Worm (Caenorhabditis elegans) whole organism, late embryonic: ENCODE data around the gene fbxb-75.
A peak's percentile ranks its signal among the peaks of the same experiment; 100 is the strongest.

Experiments
- C38D4.7 ChIP-seq: fragments of 200-800 bp; sonication (Bioruptor generic); optimal IDR thresholded peaks from 2 replicates; lab custom pipeline; 2018; ENCODE audit warnings: mild to moderate bottlenecking, missing genetic modification characterization, moderate library complexity, missing compliant biosample characterization
- K09A11.1 ChIP-seq: sonication (generic microtip); optimal IDR thresholded peaks from 2 replicates; lab custom pipeline; 2017; ENCODE audit warnings: antibody characterized with exemption, mild to moderate bottlenecking, missing genetic modification characterization, missing compliant biosample characterization; ENCODE audit not compliant: insufficient read depth
- ama-1 ChIP-seq: fragments of 150-350 bp; optimal IDR thresholded peaks from 2 replicates; lab custom pipeline; 2014
- ceh-14 ChIP-seq: sonication (generic microtip); optimal IDR thresholded peaks from 2 replicates; lab custom pipeline; 2016; ENCODE audit warnings: missing genotype, missing genetic modification characterization, missing compliant biosample characterization
- ceh-18 ChIP-seq: sonication (generic microtip); optimal IDR thresholded peaks from 2 replicates; lab custom pipeline; 2016; ENCODE audit warnings: missing genetic modification characterization, missing compliant biosample characterization
- ceh-19 ChIP-seq: fragments of 200-800 bp; sonication (Bioruptor generic); optimal IDR thresholded peaks from 2 replicates; lab custom pipeline; 2018; ENCODE audit warnings: mild to moderate bottlenecking, missing genetic modification characterization, missing compliant biosample characterization
- ceh-2 ChIP-seq: sonication (generic microtip); optimal IDR thresholded peaks from 2 replicates; lab custom pipeline; 2016; ENCODE audit warnings: missing genotype, missing genetic modification characterization, missing compliant biosample characterization
- ceh-22 ChIP-seq: sonication (generic microtip); optimal IDR thresholded peaks from 2 replicates; lab custom pipeline; 2017; ENCODE audit warnings: missing biosample characterization, missing genetic modification characterization
- ceh-24 ChIP-seq: sonication (generic microtip); optimal IDR thresholded peaks from 2 replicates; lab custom pipeline; 2016; ENCODE audit warnings: mild to moderate bottlenecking, missing genetic modification characterization, missing compliant biosample characterization
- ceh-31 ChIP-seq: sonication (generic microtip); optimal IDR thresholded peaks from 2 replicates; lab custom pipeline; 2016; ENCODE audit warnings: missing genetic modification characterization, missing compliant biosample characterization
- ceh-34 ChIP-seq: sonication (generic microtip); optimal IDR thresholded peaks from 2 replicates; lab custom pipeline; 2016; ENCODE audit warnings: mild to moderate bottlenecking, missing genetic modification characterization, missing compliant biosample characterization
- ceh-48 ChIP-seq: sonication (generic microtip); optimal IDR thresholded peaks from 2 replicates; lab custom pipeline; 2016; ENCODE audit warnings: missing genetic modification characterization, inconsistent platforms, missing compliant biosample characterization
- ceh-9 ChIP-seq: sonication (generic microtip); optimal IDR thresholded peaks from 2 replicates; lab custom pipeline; 2016; ENCODE audit warnings: mild to moderate bottlenecking, missing genetic modification characterization, inconsistent platforms, missing compliant biosample characterization
- dve-1 ChIP-seq: sonication (generic microtip); optimal IDR thresholded peaks from 2 replicates; lab custom pipeline; 2017; ENCODE audit warnings: antibody characterized with exemption, mild to moderate bottlenecking, missing genetic modification characterization, missing compliant biosample characterization
- elt-2 ChIP-seq: sonication (generic microtip); optimal IDR thresholded peaks from 2 replicates; lab custom pipeline; 2016; ENCODE audit warnings: missing genetic modification reagents, missing genetic modification characterization, missing compliant biosample characterization
- elt-4 ChIP-seq: sonication (generic microtip); optimal IDR thresholded peaks from 2 replicates; lab custom pipeline; 2016; ENCODE audit warnings: missing genetic modification characterization, missing compliant biosample characterization
- fkh-6 ChIP-seq: sonication (generic microtip); optimal IDR thresholded peaks from 2 replicates; lab custom pipeline; 2016; ENCODE audit warnings: missing genetic modification characterization, missing compliant biosample characterization
- hlh-13 ChIP-seq: fragments of 200-800 bp; sonication (Bioruptor generic); optimal IDR thresholded peaks from 2 replicates; lab custom pipeline; 2018; ENCODE audit warnings: mild to moderate bottlenecking, missing genetic modification characterization, missing compliant biosample characterization
- hlh-30 ChIP-seq: sonication (generic microtip); optimal IDR thresholded peaks from 2 replicates; lab custom pipeline; 2017; ENCODE audit warnings: antibody characterized with exemption, missing genetic modification characterization, missing compliant biosample characterization; ENCODE audit not compliant: insufficient read depth
- lim-6 ChIP-seq: sonication (generic microtip); optimal IDR thresholded peaks from 2 replicates; lab custom pipeline; 2016; ENCODE audit warnings: missing genetic modification characterization, missing compliant biosample characterization
- mec-3 ChIP-seq: sonication (generic microtip); optimal IDR thresholded peaks from 2 replicates; lab custom pipeline; 2016; ENCODE audit warnings: borderline replicate concordance, missing genetic modification characterization, missing compliant biosample characterization
- nfya-1 ChIP-seq: sonication (generic microtip); optimal IDR thresholded peaks from 2 replicates; lab custom pipeline; 2017; ENCODE audit warnings: missing genetic modification characterization, mild to moderate bottlenecking, missing compliant biosample characterization, antibody characterized with exemption, moderate library complexity
- pag-3 ChIP-seq: sonication (generic microtip); optimal IDR thresholded peaks from 2 replicates; lab custom pipeline; 2016; ENCODE audit warnings: missing compliant biosample characterization, missing genetic modification characterization, borderline replicate concordance
- pqm-1 ChIP-seq: sonication (generic microtip); optimal IDR thresholded peaks from 2 replicates; lab custom pipeline; 2016; ENCODE audit warnings: missing genetic modification characterization, missing compliant biosample characterization
- pros-1 ChIP-seq: fragments of 150-350 bp; optimal IDR thresholded peaks from 2 replicates; lab custom pipeline; 2014; ENCODE audit warnings: missing biosample characterization, missing genetic modification reagents, missing genetic modification characterization
- ref-2 ChIP-seq: sonication (generic microtip); optimal IDR thresholded peaks from 2 replicates; lab custom pipeline; 2016; ENCODE audit warnings: missing genetic modification characterization, missing compliant biosample characterization
- rnt-1 ChIP-seq: sonication (generic microtip); optimal IDR thresholded peaks from 2 replicates; lab custom pipeline; 2016; ENCODE audit warnings: missing genetic modification characterization, missing compliant biosample characterization
- tbx-2 ChIP-seq: sonication (generic microtip); optimal IDR thresholded peaks from 2 replicates; lab custom pipeline; 2016; ENCODE audit warnings: missing genetic modification characterization, missing compliant biosample characterization
- unc-42 ChIP-seq: sonication (generic microtip); optimal IDR thresholded peaks from 2 replicates; lab custom pipeline; 2016; ENCODE audit warnings: missing genotype, missing genetic modification characterization, missing compliant biosample characterization
- zip-5 ChIP-seq: sonication (generic microtip); optimal IDR thresholded peaks from 2 replicates; lab custom pipeline; 2016; ENCODE audit warnings: missing genetic modification characterization, missing compliant biosample characterization
- ztf-16 ChIP-seq: sonication (generic microtip); optimal IDR thresholded peaks from 2 replicates; lab custom pipeline; 2017; ENCODE audit warnings: missing genetic modification characterization, missing compliant biosample characterization

Gene fbxb-75

DNA sequence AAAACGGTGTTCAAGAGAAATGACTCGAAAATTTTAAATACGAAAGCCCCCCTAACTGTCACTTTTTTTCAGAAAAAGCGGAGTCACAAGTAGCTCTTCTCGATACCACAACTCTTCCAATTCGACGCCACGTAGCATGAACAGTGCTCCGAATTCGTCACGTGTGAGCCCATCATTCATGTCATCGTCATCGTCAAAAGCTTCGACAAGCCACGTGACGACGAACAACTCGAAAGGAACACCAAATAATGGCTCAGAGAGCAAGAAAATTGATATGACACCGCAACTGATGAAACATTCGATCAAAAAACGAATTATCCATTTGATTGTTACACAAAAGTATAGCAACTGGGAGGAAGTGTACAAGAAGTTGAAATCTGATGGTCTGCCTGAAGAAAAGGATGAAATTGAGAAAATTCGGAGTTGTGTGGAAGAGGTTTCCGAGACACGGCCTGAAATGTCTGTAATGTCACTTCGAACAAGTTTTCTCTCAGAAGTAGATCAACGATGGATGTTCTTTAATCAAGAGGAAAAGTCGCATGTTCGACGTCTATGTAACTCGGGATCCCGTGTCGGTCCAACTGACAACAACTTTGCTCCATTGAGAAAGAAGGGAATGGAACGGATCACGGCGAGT is 29.5 kb downstream of the fbxb-75 start:
- no peak for TF ChIP-seq ceh-22 (tag; lab: Kevin White, UChicago)
- no peak for TF ChIP-seq rnt-1 (tag; lab: Kevin White, UChicago)
- TF ChIP-seq K09A11.1 (tag; lab: Kevin White, UChicago), result no peak
- TF ChIP-seq ref-2 (tag; lab: Kevin White, UChicago), result peak; percentile 0
- TF ChIP-seq fkh-6 (tag; lab: Kevin White, UChicago), result no peak

DNA sequence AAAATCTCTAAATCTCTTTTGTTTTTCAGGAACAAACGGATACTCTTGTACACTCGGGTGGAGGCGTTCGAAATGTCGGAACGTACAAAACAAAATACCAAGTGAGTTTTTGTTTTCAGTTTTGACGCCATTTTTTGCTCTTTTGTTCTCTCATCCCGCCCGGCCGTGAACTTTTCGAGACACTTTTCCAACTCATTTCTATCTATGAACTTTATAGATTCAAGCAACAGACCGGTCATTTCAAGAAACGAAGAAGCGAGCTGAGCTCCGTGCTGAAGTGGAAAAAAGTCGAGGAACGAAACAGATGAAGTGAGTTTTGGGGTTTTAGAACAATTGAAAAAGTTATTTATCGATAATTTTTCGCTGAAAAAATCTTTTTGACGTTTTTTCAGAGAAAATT is 30.5 kb downstream of the fbxb-75 start:
- TF ChIP-seq ceh-19 (GFP tag; lab: Kevin White, UChicago), result no peak
- TF ChIP-seq pag-3, result no peak
- TF ChIP-seq, all 69 proteins: peak for 0

DNA sequence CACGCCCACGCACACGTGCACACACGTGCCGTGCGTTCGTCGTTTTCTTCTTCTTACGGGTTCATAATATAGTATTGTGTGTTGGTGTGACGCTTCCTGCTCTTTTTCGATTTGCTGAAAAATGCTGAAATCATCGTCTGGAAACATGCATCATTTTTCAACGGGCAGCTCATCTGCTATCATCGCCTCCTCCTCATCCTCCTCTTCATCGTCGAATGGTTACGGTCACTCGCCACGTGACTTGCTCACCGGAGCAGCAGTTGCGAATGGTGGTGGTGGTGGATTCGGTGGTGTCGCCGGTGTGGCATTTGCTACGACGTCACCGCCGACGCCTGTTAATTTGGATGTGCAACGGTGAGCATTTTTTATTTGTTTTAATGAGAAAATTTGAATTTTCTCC is 32.3 kb downstream of the fbxb-75 start:
- TF ChIP-seq pros-1 (no peak), hlh-30 (tag; lab: Kevin White, UChicago) (peak; percentile 45)

DNA sequence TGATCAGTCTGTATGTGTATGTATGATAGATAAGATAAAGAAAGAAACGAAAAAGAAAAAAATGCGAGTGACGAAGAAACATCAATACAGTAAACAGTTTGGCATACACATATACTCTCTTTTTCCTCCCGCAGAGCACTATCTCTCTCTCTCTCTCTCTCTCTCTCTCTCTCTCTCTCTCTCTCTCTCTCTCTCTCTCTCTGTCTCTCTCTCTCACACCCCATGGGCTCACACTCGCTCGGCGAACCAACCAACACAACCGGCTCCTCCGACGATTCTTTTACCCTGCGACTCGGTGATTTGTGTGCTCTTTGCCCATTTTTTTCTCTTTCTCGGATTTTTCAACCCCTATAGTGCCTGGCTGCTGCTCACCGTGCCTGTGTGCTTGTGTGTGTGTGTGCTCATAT is 33.9 kb downstream of the fbxb-75 start:
- no peak for TF ChIP-seq zip-5 (tag; lab: Kevin White, UChicago)
- peak; percentile 13 for TF ChIP-seq ceh-34
- TF ChIP-seq C38D4.7, result peak; percentile 5
- peak; percentile 4 for TF ChIP-seq K09A11.1 (tag; lab: Kevin White, UChicago)
- TF ChIP-seq ceh-18, result peak; percentile 65
- TF ChIP-seq hlh-13 (GFP tag; lab: Kevin White, UChicago), result no peak
- TF ChIP-seq nfya-1 (tag; lab: Kevin White, UChicago), result peak; percentile 65
- TF ChIP-seq ztf-16 (tag; lab: Kevin White, UChicago), result no peak
- peak; percentile 32 for TF ChIP-seq elt-2 (tag; lab: Kevin White, UChicago)
- no peak for TF ChIP-seq lim-6 (tag; lab: Kevin White, UChicago)
- TF ChIP-seq elt-4 (tag; lab: Kevin White, UChicago), result no peak
- peak; percentile 7 for TF ChIP-seq dve-1
- no peak for TF ChIP-seq pqm-1
- TF ChIP-seq fkh-6 (tag; lab: Kevin White, UChicago), result no peak
- no peak for TF ChIP-seq mec-3
- TF ChIP-seq ceh-24 (tag; lab: Kevin White, UChicago), result no peak
- TF ChIP-seq ref-2 (tag; lab: Kevin White, UChicago), result peak; percentile 22
- peak; percentile 1 for TF ChIP-seq pros-1

DNA sequence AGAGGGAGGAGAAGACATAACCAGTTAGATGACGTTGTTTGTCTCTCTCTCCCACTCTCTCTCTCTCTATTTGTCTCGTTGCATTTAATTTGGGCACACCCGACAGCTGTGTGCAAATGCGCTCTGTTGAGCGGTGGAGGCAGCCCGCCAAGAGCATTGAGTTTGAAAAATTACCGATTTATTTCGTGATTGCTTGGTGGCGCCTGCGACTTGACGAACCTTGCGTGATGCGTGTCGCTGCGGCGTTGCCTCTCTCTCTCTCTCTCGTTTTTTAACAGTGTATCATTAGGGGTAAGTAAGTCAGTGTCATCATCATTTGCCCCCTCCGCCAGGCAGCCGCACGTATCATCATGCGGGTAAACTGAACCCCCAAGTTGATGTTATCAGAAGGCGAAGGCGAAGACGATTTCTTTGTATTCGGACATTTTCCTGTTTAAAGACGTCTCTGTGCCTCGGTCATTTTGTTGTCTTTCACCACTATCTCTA is 34.9 kb downstream of the fbxb-75 start:
- no peak for TF ChIP-seq ceh-9 (tag; lab: Kevin White, UChicago)
- TF ChIP-seq ceh-31 (tag; lab: Kevin White, UChicago), result peak; percentile 69
- peak; percentile 30 for TF ChIP-seq fkh-6 (tag; lab: Kevin White, UChicago)
- peak; percentile 44 for TF ChIP-seq ceh-2 (tag; lab: Kevin White, UChicago)
- no peak for TF ChIP-seq ama-1 (lab: Kevin White, UChicago)
- peak; percentile 62 for TF ChIP-seq ref-2 (tag; lab: Kevin White, UChicago)
- TF ChIP-seq ceh-18, result peak; percentile 62
- TF ChIP-seq ceh-14, result peak; percentile 45
- no peak for TF ChIP-seq elt-4 (tag; lab: Kevin White, UChicago)
- peak; percentile 90 for TF ChIP-seq unc-42
- peak; percentile 59 for TF ChIP-seq ceh-34
- no peak for TF ChIP-seq ceh-48 (tag; lab: Kevin White, UChicago)
- TF ChIP-seq nfya-1 (tag; lab: Kevin White, UChicago), result peak; percentile 33
- no peak for TF ChIP-seq hlh-30 (tag; lab: Kevin White, UChicago)
- peak; percentile 6 for TF ChIP-seq K09A11.1 (tag; lab: Kevin White, UChicago)
- peak; percentile 68 for TF ChIP-seq tbx-2 (tag; lab: Kevin White, UChicago)
- TF ChIP-seq, all 69 proteins: peak for 11
